Worm (Caenorhabditis elegans): Measurements from ENCODE around the gene ttr-19.

Gene ttr-19

ce11 chrV:10246443-10246885, 19.2 kb upstream of the ttr-19 start (continued):
- TF ChIP-seq ZK546.5 (tag; optimal IDR thresholded peaks at IDR 0.05) (no peak), nhr-41 (GFP tag; IDR thresholded peaks at IDR 0.05) (no peak), lin-1 (GFP tag; IDR thresholded peaks at IDR 0.05) (no peak), nhr-102 (tag; optimal IDR thresholded peaks at IDR 0.05) (no peak), mdt-29 (GFP tag; IDR thresholded peaks at IDR 0.05) (no peak), nhr-237 (tag; optimal IDR thresholded peaks at IDR 0.05) (no peak), nhr-25 (tag; optimal IDR thresholded peaks at IDR 0.05; ENCODE audit: borderline replicate concordance, insufficient read depth) (no peak), ceh-32 (tag; optimal IDR thresholded peaks at IDR 0.05; ENCODE audit: poor library complexity) (no peak), daf-8 (GFP tag; IDR thresholded peaks at IDR 0.05) (no peak), set-16 (GFP tag; IDR thresholded peaks at IDR 0.05) (no peak), nhr-76 (tag; optimal IDR thresholded peaks at IDR 0.05) (no peak), zfp-3 (GFP tag; conservative IDR thresholded peaks at IDR 0.05) (no peak), ces-1 (GFP tag; optimal IDR thresholded peaks at IDR 0.05) (no peak), ctbp-1 (GFP tag; IDR thresholded peaks at IDR 0.05) (peak; percentile 40; the same call in 1 of the 2 replicates), arid-1 (GFP tag; conservative IDR thresholded peaks at IDR 0.05) (no peak), dmd-9 (GFP tag; IDR thresholded peaks at IDR 0.05) (no peak), Y48G9A.11 (GFP tag; IDR thresholded peaks at IDR 0.05) (no peak), php-3 (GFP tag; IDR thresholded peaks at IDR 0.05) (no peak), T26A8.4 (GFP tag; IDR thresholded peaks at IDR 0.05) (no peak), lin-39 (tag; optimal IDR thresholded peaks at IDR 0.05) (no peak), nhr-10 (tag; optimal IDR thresholded peaks at IDR 0.05) (no peak), ceh-82 (tag; optimal IDR thresholded peaks at IDR 0.05) (no peak), dve-1 (tag; optimal IDR thresholded peaks at IDR 0.05; ENCODE audit: insufficient read depth) (peak; percentile 40), Y75B8A.6 (GFP tag; IDR thresholded peaks at IDR 0.05) (no peak), zip-11 (GFP tag; IDR thresholded peaks at IDR 0.05) (no peak), duxl-1 (tag; optimal IDR thresholded peaks at IDR 0.05; ENCODE audit: poor library complexity) (no peak), rbr-2 (tag; optimal IDR thresholded peaks at IDR 0.05) (peak; percentile 53), mes-2 (tag; optimal IDR thresholded peaks at IDR 0.05; ENCODE audit: poor library complexity, severe bottlenecking) (peak; percentile 57), dpl-1 (GFP tag; optimal IDR thresholded peaks at IDR 0.05) (peak; percentile 17), tra-1 (GFP tag; IDR thresholded peaks at IDR 0.05) (no peak), zag-1 (tag; optimal IDR thresholded peaks at IDR 0.05) (no peak), daf-12 (tag; optimal IDR thresholded peaks at IDR 0.05) (no peak), D1046.2 (GFP tag; IDR thresholded peaks at IDR 0.05) (no peak), lin-29 (GFP tag; IDR thresholded peaks at IDR 0.05) (no peak), daf-16 (GFP tag; optimal IDR thresholded peaks at IDR 0.05) (peak in 1 of 2 experiments; percentile 52), daf-16 (tag; optimal IDR thresholded peaks at IDR 0.05) (peak; percentile 82), lsy-2 (tag; optimal IDR thresholded peaks at IDR 0.05) (peak; percentile 28 to 47), dmd-8 (GFP tag; IDR thresholded peaks at IDR 0.05) (no peak), aly-2 (tag; optimal IDR thresholded peaks at IDR 0.05) (no peak), jun-1 (tag; optimal IDR thresholded peaks at IDR 0.05) (no peak), dmd-6 (GFP tag; IDR thresholded peaks at IDR 0.05) (peak; percentile 33; the same call in 1 of the 2 replicates), mxl-3 (GFP tag; optimal IDR thresholded peaks at IDR 0.05) (peak; percentile 20), nhr-111 (GFP tag; optimal IDR thresholded peaks at IDR 0.05) (no peak), sdz-12 (GFP tag; optimal IDR thresholded peaks at IDR 0.05) (no peak), nhr-28 (tag; optimal IDR thresholded peaks at IDR 0.05) (peak; percentile 78), F49E8.2 (tag; optimal IDR thresholded peaks at IDR 0.05; ENCODE audit: borderline replicate concordance) (no peak), zfp-2 (tag; optimal IDR thresholded peaks at IDR 0.05) (no peak), ceh-28 (tag; optimal IDR thresholded peaks at IDR 0.05) (no peak), F37D6.2 (tag; optimal IDR thresholded peaks at IDR 0.05) (no peak), lin-38 (GFP tag; IDR thresholded peaks at IDR 0.05) (no peak), snpc-1.2 (GFP tag; IDR thresholded peaks at IDR 0.05) (no peak)

All from whole organism, L4 larva.